Fruit fly (Drosophila melanogaster): ENCODE results near the gene twin.

twin gene

DNA sequence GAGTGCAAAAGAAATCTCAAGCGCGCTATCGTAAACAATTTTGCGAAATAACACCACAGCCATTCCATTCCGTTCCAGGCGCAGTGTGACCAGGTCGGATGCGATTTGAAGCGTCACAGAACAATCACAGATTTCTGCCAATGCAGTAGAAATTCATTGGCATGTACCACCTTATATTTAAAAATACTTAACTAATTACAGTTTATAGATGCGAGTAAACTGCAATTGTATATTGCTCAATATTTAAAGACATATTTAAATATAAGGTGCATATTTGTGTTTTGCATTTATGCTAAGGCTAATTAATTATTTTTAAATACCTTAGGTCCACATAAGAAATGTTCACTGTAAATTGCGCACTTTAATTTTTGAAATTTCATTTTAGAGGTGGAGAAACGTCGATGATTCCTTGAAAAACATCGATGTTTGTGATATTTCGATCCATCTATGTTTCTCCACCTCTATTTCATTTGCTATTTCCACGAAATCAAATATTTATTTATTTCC lies 28.3 kb downstream of the twin start, which contains the start of the genes SMC6 and CG6204 (continued):
- TF ChIP-seq jigr1 (GFP tag; IDR thresholded peaks at IDR 0.05): peak; percentile 82; the same call in 2 of the 3 replicates
- TF ChIP-seq caup (GFP tag; optimal IDR thresholded peaks at IDR 0.05; ENCODE audit: severe bottlenecking): peak; percentile 89
- TF ChIP-seq insv (GFP tag; optimal IDR thresholded peaks at IDR 0.05): peak in 1 of 2 experiments; percentile 54
- peak; percentile 95 for TF ChIP-seq sisA (GFP tag; IDR thresholded peaks at IDR 0.05)
- peak; percentile 92 for TF ChIP-seq gcm (GFP tag; optimal IDR thresholded peaks at IDR 0.05)
- TF ChIP-seq CG2889 (GFP tag; IDR thresholded peaks at IDR 0.05): peak; percentile 91
- no peak for TF ChIP-seq cad (GFP tag; optimal IDR thresholded peaks at IDR 0.05)
- TF ChIP-seq CG4360 (GFP tag; IDR thresholded peaks at IDR 0.05): peak; percentile 59
- TF ChIP-seq ken (GFP tag; IDR thresholded peaks at IDR 0.05): peak; percentile 93
- peak; percentile 85 for TF ChIP-seq ewg (GFP tag; optimal IDR thresholded peaks at IDR 0.05)
- peak; percentile 96 for TF ChIP-seq CG14014 (GFP tag; IDR thresholded peaks at IDR 0.05)
- no peak for TF ChIP-seq Dfd (GFP tag; optimal IDR thresholded peaks at IDR 0.05)
- peak; percentile 78 for TF ChIP-seq trh (GFP tag; optimal IDR thresholded peaks at IDR 0.05)
- TF ChIP-seq croc (GFP tag; conservative IDR thresholded peaks at IDR 0.05): peak; percentile 85
- TF ChIP-seq gce (GFP tag; IDR thresholded peaks at IDR 0.05): peak; percentile 92
- TF ChIP-seq HLH54F (GFP tag; optimal IDR thresholded peaks at IDR 0.05): peak; percentile 82
- no peak for TF ChIP-seq pan (optimal IDR thresholded peaks at IDR 0.05)
- peak in 1 of 2 experiments; percentile 96 for TF ChIP-seq pan (GFP tag; optimal IDR thresholded peaks at IDR 0.05 in 1 of 2, IDR thresholded peaks at IDR 0.05 in 1 of 2)
- TF ChIP-seq Nf-YC (tag; optimal IDR thresholded peaks at IDR 0.05): peak; percentile 86
- TF ChIP-seq oc (tag; optimal IDR thresholded peaks at IDR 0.05): peak; percentile 86
- TF ChIP-seq CG7372 (GFP tag; IDR thresholded peaks at IDR 0.05): peak; percentile 92
- TF ChIP-seq shn (GFP tag; optimal IDR thresholded peaks at IDR 0.05): peak; percentile 65
- TF ChIP-seq gro (GFP tag; optimal IDR thresholded peaks at IDR 0.05): peak; percentile 72
- peak; percentile 95 for TF ChIP-seq CG13624 (GFP tag; optimal IDR thresholded peaks at IDR 0.05)
- TF ChIP-seq CG4730 (GFP tag; IDR thresholded peaks at IDR 0.05): peak; percentile 94
- peak; percentile 90 for TF ChIP-seq so (GFP tag; IDR thresholded peaks at IDR 0.05)
- no peak for TF ChIP-seq nerfin-2 (GFP tag; IDR thresholded peaks at IDR 0.05; ENCODE audit: partially characterized antibody)
- peak; percentile 90 for TF ChIP-seq Bteb2 (GFP tag; optimal IDR thresholded peaks at IDR 0.05)
- peak; percentile 97 for TF ChIP-seq unpg (GFP tag; optimal IDR thresholded peaks at IDR 0.05)
- TF ChIP-seq CG14965 (GFP tag; optimal IDR thresholded peaks at IDR 0.05; ENCODE audit: borderline replicate concordance): no peak
- peak; percentile 78 for TF ChIP-seq dati (GFP tag; IDR thresholded peaks at IDR 0.05)
- TF ChIP-seq z (GFP tag; IDR thresholded peaks at IDR 0.05): no peak
- TF ChIP-seq CG13123 (GFP tag; optimal IDR thresholded peaks at IDR 0.05): peak; percentile 71
- TF ChIP-seq CG10321 (GFP tag; IDR thresholded peaks at IDR 0.05): peak; percentile 67; the same call in 1 of the 2 replicates
- TF ChIP-seq Oli (tag; optimal IDR thresholded peaks at IDR 0.05): peak; percentile 96
- no peak for TF ChIP-seq zf30C (GFP tag; optimal IDR thresholded peaks at IDR 0.05)
- TF ChIP-seq pzg (GFP tag; optimal IDR thresholded peaks at IDR 0.05): peak; percentile 61
- TF ChIP-seq ERR (GFP tag; optimal IDR thresholded peaks at IDR 0.05): peak; percentile 64
- TF ChIP-seq Hmx (GFP tag; optimal IDR thresholded peaks at IDR 0.05): peak; percentile 86
- TF ChIP-seq CG15479 (GFP tag; optimal IDR thresholded peaks at IDR 0.05): peak; percentile 80
- TF ChIP-seq odd (GFP tag; optimal IDR thresholded peaks at IDR 0.05): peak; percentile 84
- peak; percentile 89 for TF ChIP-seq MBD-R2 (GFP tag; IDR thresholded peaks at IDR 0.05)
- peak; percentile 91 for TF ChIP-seq twi (tag; optimal IDR thresholded peaks at IDR 0.05)
- peak; percentile 52 for TF ChIP-seq CG10565 (GFP tag; optimal IDR thresholded peaks at IDR 0.05)
- peak; percentile 74 for TF ChIP-seq CG43689 (GFP tag; IDR thresholded peaks at IDR 0.05)
- peak; percentile 87 to 91 for TF ChIP-seq Pdp1 (GFP tag; optimal IDR thresholded peaks at IDR 0.05)
- TF ChIP-seq CG10267 (tag; optimal IDR thresholded peaks at IDR 0.05): peak; percentile 86
- TF ChIP-seq CG9215 (GFP tag; IDR thresholded peaks at IDR 0.05): peak; percentile 95
- peak; percentile 62 for TF ChIP-seq TFAM (GFP tag; optimal IDR thresholded peaks at IDR 0.05)
- peak; percentile 84 for TF ChIP-seq pnt (GFP tag; optimal IDR thresholded peaks at IDR 0.05)
- TF ChIP-seq cas (GFP tag; IDR thresholded peaks at IDR 0.05): peak; percentile 76; the same call in 1 of the 2 replicates
